Fruit fly (Drosophila melanogaster): Measurements from ENCODE around the gene RpS30.

- no peak for TF ChIP-seq esn (GFP tag; optimal IDR thresholded peaks at IDR 0.05)
- TF ChIP-seq acj6 (GFP tag; optimal IDR thresholded peaks at IDR 0.05) = no peak
- no peak for TF ChIP-seq Met (GFP tag; optimal IDR thresholded peaks at IDR 0.05)
- TF ChIP-seq eg (GFP tag; IDR thresholded peaks at IDR 0.05) = no peak
- no peak for TF ChIP-seq CG34406 (GFP tag; optimal IDR thresholded peaks at IDR 0.05)
- TF ChIP-seq CG11762 (GFP tag; optimal IDR thresholded peaks at IDR 0.05; ENCODE audit: insufficient read depth) = no peak
These were observed 8.5 kb upstream of the RpS30 start, which contains the start of gene CG15695 for dm6 chr3R:20841840-20842239.
